Worm (Caenorhabditis elegans) whole organism, L4 larva: ENCODE results near the gene F46F2.5.

ENCODE experiments used
- F10B5.3 ChIP-seq: sonication (generic microtip); optimal IDR thresholded peaks from 2 replicates; lab custom pipeline; 2016; ENCODE audit warnings: mild to moderate bottlenecking, missing genetic modification characterization, missing compliant biosample characterization
- F37D6.2 ChIP-seq: sonication (generic microtip); optimal IDR thresholded peaks from 2 replicates; lab custom pipeline; 2016; ENCODE audit warnings: mild to moderate bottlenecking, missing genetic modification characterization, missing compliant biosample characterization
- R02D3.7 ChIP-seq: fragments of 150-350 bp; sonication (generic microtip); optimal IDR thresholded peaks from 3 replicates; lab custom pipeline; 2014; ENCODE audit warnings: missing biosample characterization, missing genetic modification characterization
- Y105C5A.15 ChIP-seq: fragments of 200-800 bp; sonication (Bioruptor generic); IDR thresholded peaks from 2 replicates; pipeline ENCODE4 v1.3.6; 2022; ENCODE audit warnings: missing genetic modification characterization, missing compliant biosample characterization
- Y48G9A.11 ChIP-seq: fragments of 200-800 bp; sonication (Bioruptor generic); IDR thresholded peaks from 2 replicates; pipeline ENCODE4 v1.3.6; 2022; ENCODE audit warnings: missing genetic modification reagents, missing genetic modification characterization, missing compliant biosample characterization
- Y5F2A.4 ChIP-seq: fragments of 200-800 bp; sonication (Bioruptor generic); optimal IDR thresholded peaks from 2 replicates; lab custom pipeline; 2018; ENCODE audit warnings: mild to moderate bottlenecking, missing genetic modification characterization, missing compliant biosample characterization
- Y75B8A.6 ChIP-seq: fragments of 200-800 bp; sonication (Bioruptor generic); IDR thresholded peaks from 2 replicates; pipeline ENCODE4 v1.3.6; 2022; ENCODE audit warnings: missing genetic modification reagents, missing genetic modification characterization, missing compliant biosample characterization
- ZK546.5 ChIP-seq, 2 experiments: sonication (generic microtip); optimal IDR thresholded peaks; 2 replicates each; lab custom pipeline; 2017; ENCODE audit warnings: missing biosample characterization in 2 of 2, missing genetic modification characterization in 2 of 2
- aly-2 ChIP-seq: sonication (generic microtip); optimal IDR thresholded peaks from 2 replicates; lab custom pipeline; 2018; ENCODE audit warnings: missing biosample characterization, missing genetic modification characterization
- ceh-20 ChIP-seq: fragments of 200-800 bp; sonication (Bioruptor generic); IDR thresholded peaks from 2 replicates; pipeline ENCODE4 v1.3.6; 2022; ENCODE audit warnings: missing genetic modification reagents, missing genetic modification characterization, missing compliant biosample characterization
- ceh-28 ChIP-seq: fragments of 150-350 bp; optimal IDR thresholded peaks from 2 replicates; lab custom pipeline; 2014; ENCODE audit warnings: missing biosample characterization, missing genetic modification reagents, missing genetic modification characterization
- ceh-62 ChIP-seq: sonication (generic microtip); optimal IDR thresholded peaks from 2 replicates; lab custom pipeline; 2017; ENCODE audit warnings: missing biosample characterization, missing genetic modification characterization
- ces-1 ChIP-seq: fragments of 150-350 bp; sonication (generic microtip); optimal IDR thresholded peaks from 4 replicates; lab custom pipeline; 2014; ENCODE audit warnings: missing biosample characterization, missing genetic modification reagents, missing genetic modification characterization
- cey-2 ChIP-seq: sonication (generic microtip); optimal IDR thresholded peaks from 3 replicates; lab custom pipeline; 2017; ENCODE audit warnings: missing genetic modification characterization, mild to moderate bottlenecking, missing compliant biosample characterization, antibody characterized with exemption, borderline replicate concordance; ENCODE audit not compliant: insufficient read depth
- ctbp-1 ChIP-seq: fragments of 200-800 bp; sonication (Bioruptor generic); IDR thresholded peaks from 2 replicates; pipeline ENCODE4 v1.3.6; 2022; ENCODE audit warnings: missing genetic modification reagents, missing genetic modification characterization, missing compliant biosample characterization
- daf-12 ChIP-seq: fragments of 150-350 bp; optimal IDR thresholded peaks from 2 replicates; lab custom pipeline; 2014; ENCODE audit warnings: missing biosample characterization, missing genetic modification reagents, missing genetic modification characterization
- daf-19 ChIP-seq: fragments of 200-800 bp; sonication (Bioruptor generic); conservative IDR thresholded peaks from 2 replicates; pipeline ENCODE4 v1.3.6; 2022; ENCODE audit warnings: missing genetic modification characterization, missing compliant biosample characterization
- dmd-6 ChIP-seq: fragments of 200-800 bp; sonication (Bioruptor generic); IDR thresholded peaks from 2 replicates; pipeline ENCODE4 v1.3.6; 2022; ENCODE audit warnings: missing genetic modification reagents, missing genetic modification characterization, missing compliant biosample characterization
- dpl-1 ChIP-seq: fragments of 150-350 bp; optimal IDR thresholded peaks from 2 replicates; lab custom pipeline; 2014; ENCODE audit warnings: missing biosample characterization, missing genetic modification reagents, missing genetic modification characterization
- fkh-10 ChIP-seq: fragments of 150-350 bp; optimal IDR thresholded peaks from 2 replicates; lab custom pipeline; 2014; ENCODE audit warnings: missing biosample characterization, missing genetic modification reagents, missing genetic modification characterization
- fos-1 ChIP-seq: fragments of 150-350 bp; optimal IDR thresholded peaks from 2 replicates; lab custom pipeline; 2014; ENCODE audit warnings: missing biosample characterization, missing genetic modification characterization
- gei-8 ChIP-seq: fragments of 200-800 bp; sonication (Bioruptor generic); optimal IDR thresholded peaks from 2 replicates; lab custom pipeline; 2018; ENCODE audit warnings: mild to moderate bottlenecking, missing genetic modification characterization, missing compliant biosample characterization
- hlh-11 ChIP-seq: fragments of 200-800 bp; sonication (Bioruptor generic); optimal IDR thresholded peaks from 2 replicates; lab custom pipeline; 2018; ENCODE audit warnings: mild to moderate bottlenecking, missing genetic modification characterization, missing compliant biosample characterization
- hlh-30 ChIP-seq: sonication (generic microtip); optimal IDR thresholded peaks from 2 replicates; lab custom pipeline; 2017; ENCODE audit warnings: antibody characterized with exemption, mild to moderate bottlenecking, missing genetic modification characterization, missing compliant biosample characterization; ENCODE audit not compliant: insufficient read depth
- jun-1 ChIP-seq: fragments of 150-350 bp; optimal IDR thresholded peaks from 2 replicates; lab custom pipeline; 2014; ENCODE audit warnings: missing biosample characterization, missing genetic modification reagents, missing genetic modification characterization
- lin-39 ChIP-seq: fragments of 150-350 bp; optimal IDR thresholded peaks from 2 replicates; lab custom pipeline; 2014; ENCODE audit warnings: missing biosample characterization, missing genetic modification reagents, missing genetic modification characterization
- madf-9 ChIP-seq: fragments of 200-800 bp; sonication (Bioruptor generic); conservative IDR thresholded peaks from 2 replicates; pipeline ENCODE4 v1.3.6; 2022; ENCODE audit warnings: missing genetic modification reagents, missing genetic modification characterization, missing compliant biosample characterization
- mdl-1 ChIP-seq, 2 experiments: fragments of 150-350 bp in 1 of 2; sonication (generic microtip) in 1 of 2; optimal IDR thresholded peaks; 2 replicates each; lab custom pipeline; 2014 to 2017; ENCODE audit warnings: missing biosample characterization in 2 of 2, missing genetic modification characterization in 2 of 2
- mdt-29 ChIP-seq: fragments of 200-800 bp; sonication (Bioruptor generic); IDR thresholded peaks from 2 replicates; pipeline ENCODE4 v1.3.6; 2022; ENCODE audit warnings: missing genetic modification reagents, missing genetic modification characterization, missing compliant biosample characterization
- mes-2 ChIP-seq: sonication (generic microtip); optimal IDR thresholded peaks from 2 replicates; lab custom pipeline; 2016; ENCODE audit warnings: missing genotype, mild to moderate bottlenecking, missing genetic modification characterization, missing compliant biosample characterization; ENCODE audit not compliant: poor library complexity, severe bottlenecking
- nhr-10 ChIP-seq: fragments of 150-350 bp; optimal IDR thresholded peaks from 2 replicates; lab custom pipeline; 2014; ENCODE audit warnings: missing biosample characterization, missing genetic modification characterization
- nhr-102 ChIP-seq: sonication (generic microtip); optimal IDR thresholded peaks from 2 replicates; lab custom pipeline; 2016; ENCODE audit warnings: mild to moderate bottlenecking, missing genetic modification characterization, moderate library complexity, missing compliant biosample characterization
- nhr-25 ChIP-seq: sonication (generic microtip); optimal IDR thresholded peaks from 2 replicates; lab custom pipeline; 2017; ENCODE audit warnings: missing genetic modification characterization, mild to moderate bottlenecking, missing compliant biosample characterization, antibody characterized with exemption, moderate library complexity, borderline replicate concordance; ENCODE audit not compliant: insufficient read depth
- nhr-28 ChIP-seq: fragments of 150-350 bp; optimal IDR thresholded peaks from 2 replicates; lab custom pipeline; 2014; ENCODE audit warnings: missing biosample characterization, missing genetic modification characterization
- nhr-41 ChIP-seq: fragments of 200-800 bp; sonication (Bioruptor generic); IDR thresholded peaks from 2 replicates; pipeline ENCODE4 v1.3.6; 2022; ENCODE audit warnings: missing genetic modification reagents, missing genetic modification characterization, missing compliant biosample characterization
- nhr-48 ChIP-seq: sonication (generic microtip); optimal IDR thresholded peaks from 2 replicates; lab custom pipeline; 2016; ENCODE audit warnings: mild to moderate bottlenecking, missing genetic modification characterization, missing compliant biosample characterization
- pha-4 ChIP-seq, 2 experiments: fragments of 150-350 bp in 1 of 2; fragments of 200-800 bp in 1 of 2; sonication (Bioruptor generic) in 1 of 2; IDR thresholded peaks in 1 of 2; optimal IDR thresholded peaks in 1 of 2; 2 replicates each; pipeline versions ENCODE4 v1.3.6 to Lab custom; 2014 to 2022; ENCODE audit warnings: missing genetic modification characterization in 2 of 2, missing genetic modification reagents in 2 of 2, missing biosample characterization in 1 of 2, missing compliant biosample characterization in 1 of 2
- php-3 ChIP-seq: fragments of 200-800 bp; sonication (Bioruptor generic); IDR thresholded peaks from 2 replicates; pipeline ENCODE4 v1.3.6; 2022; ENCODE audit warnings: missing genetic modification reagents, missing genetic modification characterization, missing compliant biosample characterization
- pqm-1 ChIP-seq: sonication (generic microtip); optimal IDR thresholded peaks from 2 replicates; lab custom pipeline; 2017; ENCODE audit warnings: missing biosample characterization, missing genetic modification characterization
- sdz-12 ChIP-seq: fragments of 200-800 bp; sonication (Bioruptor generic); optimal IDR thresholded peaks from 2 replicates; lab custom pipeline; 2018; ENCODE audit warnings: mild to moderate bottlenecking, missing genetic modification characterization, missing compliant biosample characterization
- set-16 ChIP-seq: fragments of 200-800 bp; sonication (Bioruptor generic); IDR thresholded peaks from 2 replicates; pipeline ENCODE4 v1.3.6; 2022; ENCODE audit warnings: missing genetic modification reagents, missing genetic modification characterization, missing compliant biosample characterization
- spr-1 ChIP-seq: sonication (generic microtip); optimal IDR thresholded peaks from 2 replicates; lab custom pipeline; 2016; ENCODE audit warnings: mild to moderate bottlenecking, missing genetic modification characterization, missing compliant biosample characterization
- tra-1 ChIP-seq: fragments of 200-800 bp; sonication (Bioruptor generic); IDR thresholded peaks from 2 replicates; pipeline ENCODE4 v1.3.6; 2022; ENCODE audit warnings: missing genetic modification reagents, missing genetic modification characterization, missing compliant biosample characterization
- unc-39 ChIP-seq: sonication (generic microtip); optimal IDR thresholded peaks from 2 replicates; lab custom pipeline; 2017; ENCODE audit warnings: missing biosample characterization, missing genetic modification characterization
- vab-7 ChIP-seq: fragments of 200-800 bp; sonication (Bioruptor generic); IDR thresholded peaks from 2 replicates; pipeline ENCODE4 v1.3.6; 2022; ENCODE audit warnings: missing genetic modification reagents, missing genetic modification characterization, missing compliant biosample characterization
- zag-1 ChIP-seq: fragments of 150-350 bp; optimal IDR thresholded peaks from 2 replicates; lab custom pipeline; 2014; ENCODE audit warnings: missing biosample characterization, missing genetic modification characterization
- zfp-2 ChIP-seq: sonication (generic microtip); optimal IDR thresholded peaks from 2 replicates; lab custom pipeline; 2016; ENCODE audit warnings: mild to moderate bottlenecking, missing genetic modification characterization, missing compliant biosample characterization
- zfp-3 ChIP-seq: fragments of 200-800 bp; sonication (Bioruptor generic); conservative IDR thresholded peaks from 2 replicates; pipeline ENCODE4 v1.3.6; 2022; ENCODE audit warnings: missing genetic modification reagents, missing genetic modification characterization, missing compliant biosample characterization
- zip-2 ChIP-seq: fragments of 150-350 bp; optimal IDR thresholded peaks from 2 replicates; lab custom pipeline; 2014; ENCODE audit warnings: missing biosample characterization, missing genetic modification characterization

The F46F2.5 gene

ce11 chrX:15297396-15297827, 34.9 kb downstream of the F46F2.5 start (continued):
- peak; percentile 68; the same call in 1 of the 2 replicates for TF ChIP-seq ctbp-1 (GFP tag; lab: Robert Waterston, UW)
- TF ChIP-seq ZK546.5 (tag; optimal IDR thresholded peaks at IDR 0.05; lab: Kevin White, UChicago): no peak
- no peak for TF ChIP-seq ceh-62 (tag; lab: Kevin White, UChicago)
- no peak for TF ChIP-seq ceh-28 (tag; lab: Kevin White, UChicago)
- peak; percentile 38 for TF ChIP-seq sdz-12 (GFP tag; lab: Kevin White, UChicago)
- TF ChIP-seq hlh-30: peak; percentile 9
- TF ChIP-seq mdl-1 (tag; optimal IDR thresholded peaks at IDR 0.05; lab: Kevin White, UChicago): no peak
- TF ChIP-seq php-3: no peak
- peak; percentile 81 for TF ChIP-seq pha-4 (GFP tag; IDR thresholded peaks at IDR 0.05; lab: Robert Waterston, UW)
- TF ChIP-seq pha-4 (tag; optimal IDR thresholded peaks at IDR 0.05; lab: Kevin White, UChicago): no peak
- no peak; the same call in 1 of the 2 replicates for TF ChIP-seq madf-9 (GFP tag; lab: Robert Waterston, UW)
- peak; percentile 74 for TF ChIP-seq mes-2 (tag; lab: Kevin White, UChicago)
- no peak for TF ChIP-seq dpl-1 (GFP tag; lab: Kevin White, UChicago)
- TF ChIP-seq nhr-25 (tag; lab: Kevin White, UChicago): peak; percentile 41
- 0 out of 2 replicates have a peak, but pooled peaks have one; percentile 51 for TF ChIP-seq tra-1 (GFP tag; lab: Robert Waterston, UW)
- TF ChIP-seq zfp-2 (tag; lab: Kevin White, UChicago): peak; percentile 48
- TF ChIP-seq unc-39: no peak
- TF ChIP-seq aly-2 (tag; lab: Kevin White, UChicago): no peak
- peak; percentile 51 for TF ChIP-seq gei-8
- peak; percentile 49 for TF ChIP-seq F10B5.3 (tag; lab: Kevin White, UChicago)
- no peak for TF ChIP-seq nhr-10 (tag; lab: Kevin White, UChicago)
- peak; percentile 43; the same call in 1 of the 2 replicates for TF ChIP-seq dmd-6 (GFP tag; lab: Robert Waterston, UW)
- no peak for TF ChIP-seq daf-12 (tag; lab: Kevin White, UChicago)
- TF ChIP-seq pqm-1 (tag; lab: Kevin White, UChicago): no peak
- TF ChIP-seq spr-1 (tag; lab: Kevin White, UChicago): peak; percentile 65
- TF ChIP-seq set-16: peak; percentile 4; the same call in 1 of the 2 replicates
- no peak for TF ChIP-seq zag-1 (tag; lab: Kevin White, UChicago)
- 0 out of 2 replicates have a peak, but pooled peaks have one; percentile 27 for TF ChIP-seq Y105C5A.15 (GFP tag; lab: Robert Waterston, UW)
- no peak for TF ChIP-seq R02D3.7 (tag; lab: Kevin White, UChicago)
- peak; percentile 69 for TF ChIP-seq nhr-48
- 0 out of 2 replicates have a peak, but pooled peaks have one; percentile 56 for TF ChIP-seq zfp-3 (GFP tag; lab: Robert Waterston, UW)
- TF ChIP-seq Y48G9A.11 (GFP tag; lab: Robert Waterston, UW): 0 out of 2 replicates have a peak, but pooled peaks have one; percentile 28
- no peak for TF ChIP-seq nhr-102
- no peak for TF ChIP-seq Y75B8A.6 (GFP tag; lab: Robert Waterston, UW)
- peak; percentile 53; the same call in 1 of the 2 replicates for TF ChIP-seq ceh-20 (GFP tag; lab: Robert Waterston, UW)
- no peak for TF ChIP-seq nhr-28 (tag; lab: Kevin White, UChicago)
- TF ChIP-seq zip-2 (tag; lab: Kevin White, UChicago): peak; percentile 62
- TF ChIP-seq vab-7 (GFP tag; lab: Robert Waterston, UW): peak; percentile 86
- no peak for TF ChIP-seq fkh-10 (GFP tag; lab: Kevin White, UChicago)
- peak; percentile 67 for TF ChIP-seq Y5F2A.4
- TF ChIP-seq hlh-11 (tag; lab: Kevin White, UChicago): no peak
- peak; percentile 63; the same call in 1 of the 2 replicates for TF ChIP-seq nhr-41 (GFP tag; lab: Robert Waterston, UW)
- no peak for TF ChIP-seq F37D6.2 (tag; lab: Kevin White, UChicago)
- TF ChIP-seq daf-19 (GFP tag; lab: Robert Waterston, UW): no peak
- TF ChIP-seq mdt-29 (GFP tag; lab: Robert Waterston, UW): peak; percentile 51; the same call in 1 of the 2 replicates
- no peak for TF ChIP-seq jun-1 (tag; lab: Kevin White, UChicago)
- no peak for TF ChIP-seq ces-1 (GFP tag; lab: Kevin White, UChicago)
- no peak for TF ChIP-seq lin-39
- peak; percentile 57 for TF ChIP-seq cey-2
- TF ChIP-seq fos-1 (tag; lab: Kevin White, UChicago): no peak
